Worm (Caenorhabditis elegans) whole organism, midembryonic: ENCODE results near the gene Y15E3A.3.

ENCODE experiments used
- T22C8.4 ChIP-seq: fragments of 200-800 bp; sonication (Bioruptor generic); IDR thresholded peaks from 2 replicates; pipeline ENCODE4 v1.3.6; 2022; ENCODE audit warnings: missing genetic modification characterization, missing compliant biosample characterization
- cog-1 ChIP-seq: sonication (generic microtip); optimal IDR thresholded peaks from 2 replicates; lab custom pipeline; 2016; ENCODE audit warnings: missing genetic modification characterization, missing compliant biosample characterization
- flt-1 ChIP-seq: fragments of 200-800 bp; sonication (Bioruptor generic); IDR thresholded peaks from 2 replicates; pipeline ENCODE4 v1.3.6; 2022; ENCODE audit warnings: missing genetic modification characterization, missing compliant biosample characterization
- med-1 ChIP-seq: sonication (generic microtip); optimal IDR thresholded peaks from 2 replicates; lab custom pipeline; 2017; ENCODE audit warnings: missing genetic modification characterization, mild to moderate bottlenecking, missing compliant biosample characterization, antibody characterized with exemption, missing genetic modification reagents; ENCODE audit not compliant: insufficient read depth
- ref-1 ChIP-seq: fragments of 200-800 bp; sonication (Bioruptor generic); conservative IDR thresholded peaks from 2 replicates; pipeline ENCODE4 v1.3.6; 2022; ENCODE audit warnings: missing genetic modification reagents, missing genetic modification characterization, missing compliant biosample characterization
- ztf-29 ChIP-seq: fragments of 200-800 bp; sonication (Bioruptor generic); IDR thresholded peaks from 2 replicates; pipeline ENCODE4 v1.3.6; 2022; ENCODE audit warnings: missing genetic modification reagents, missing genetic modification characterization, missing compliant biosample characterization

- TF ChIP-seq ztf-29 (GFP tag; lab: Robert Waterston, UW) (no peak), cog-1 (tag; lab: Kevin White, UChicago) (no peak), T22C8.4 (GFP tag; lab: Robert Waterston, UW) (no peak), med-1 (GFP tag; lab: Kevin White, UChicago) (no peak), ref-1 (no peak), flt-1 (GFP tag; lab: Robert Waterston, UW) (no peak)
Measured at ce11 chrX:15362152-15362922, 36.7 kb upstream of the Y15E3A.3 start.
